Fruit fly (Drosophila melanogaster) whole organism, wandering third instar larva: ENCODE measurements around the gene CG33281.

ENCODE experiments used
- Abd-B ChIP-seq: fragments of >200 bp; optimal IDR thresholded peaks from 2 replicates; lab custom pipeline; 2017; ENCODE audit warnings: missing biosample characterization, missing genetic modification characterization
- CG32264 ChIP-seq: fragments of 200-800 bp; sonication (Bioruptor generic); optimal IDR thresholded peaks from 2 replicates; lab custom pipeline; 2016; ENCODE audit warnings: missing biosample characterization, missing genetic modification characterization
- CrebA ChIP-seq: fragments of 200-800 bp; sonication (Bioruptor generic); optimal IDR thresholded peaks from 2 replicates; lab custom pipeline; 2016; ENCODE audit warnings: missing biosample characterization, mild to moderate bottlenecking, missing genetic modification characterization, borderline replicate concordance
- Dfd ChIP-seq: fragments of >200 bp; optimal IDR thresholded peaks from 2 replicates; lab custom pipeline; 2017; ENCODE audit warnings: missing biosample characterization, missing genetic modification characterization
- Dif ChIP-seq: fragments of 200-275, 200-300 bp; sonication (Bioruptor generic); optimal IDR thresholded peaks from 2 replicates; lab custom pipeline; 2018; ENCODE audit warnings: missing biosample characterization, missing genetic modification characterization; ENCODE audit not compliant: partially characterized antibody
- GATAd ChIP-seq: sonication (Bioruptor generic); optimal IDR thresholded peaks from 2 replicates; lab custom pipeline; 2016; ENCODE audit warnings: missing biosample characterization, missing genetic modification characterization
- HLH106 ChIP-seq: fragments of 200-800 bp; optimal IDR thresholded peaks from 3 replicates; lab custom pipeline; 2019; ENCODE audit warnings: missing biosample characterization, mild to moderate bottlenecking, missing genetic modification characterization, moderate library complexity
- Hnf4 ChIP-seq: fragments of 200-800 bp; sonication (Bioruptor generic); optimal IDR thresholded peaks from 2 replicates; lab custom pipeline; 2016; ENCODE audit warnings: missing biosample characterization, mild to moderate bottlenecking, missing genetic modification characterization
- Hr78 ChIP-seq: fragments of >200 bp; optimal IDR thresholded peaks from 2 replicates; lab custom pipeline; 2017; ENCODE audit warnings: missing biosample characterization, missing genetic modification characterization
- Hr83 ChIP-seq: fragments of 200-300 bp; sonication (Bioruptor generic); optimal IDR thresholded peaks from 2 replicates; lab custom pipeline; 2016; ENCODE audit warnings: missing biosample characterization, mild to moderate bottlenecking, missing genetic modification characterization, moderate library complexity; ENCODE audit not compliant: poor library complexity, severe bottlenecking
- Jra ChIP-seq: sonication (Bioruptor generic); optimal IDR thresholded peaks from 2 replicates; lab custom pipeline; 2016; ENCODE audit warnings: missing biosample characterization, missing genetic modification characterization
- Mio ChIP-seq: sonication (Bioruptor generic); optimal IDR thresholded peaks from 2 replicates; lab custom pipeline; 2016; ENCODE audit warnings: missing biosample characterization, missing genetic modification characterization
- Myc ChIP-seq: fragments of >200 bp; optimal IDR thresholded peaks from 2 replicates; lab custom pipeline; 2017
- N ChIP-seq: fragments of >200 bp; optimal IDR thresholded peaks from 2 replicates; lab custom pipeline; 2018; ENCODE audit warnings: missing biosample characterization, missing external identifiers, missing genetic modification characterization
- Rel ChIP-seq, 2 experiments: fragments of 200-800 bp; sonication (Bioruptor generic) in 1 of 2; optimal IDR thresholded peaks; 2 replicates in 1 of 2; 3 replicates in 1 of 2; lab custom pipeline; 2016 to 2019; ENCODE audit warnings: mild to moderate bottlenecking in 2 of 2, missing biosample characterization in 2 of 2, missing genetic modification characterization in 2 of 2, moderate library complexity in 1 of 2
- Sp1 ChIP-seq: fragments of 200-800 bp; sonication (Bioruptor generic); optimal IDR thresholded peaks from 3 replicates; lab custom pipeline; 2019; ENCODE audit warnings: missing biosample characterization, mild to moderate bottlenecking, missing genetic modification characterization, moderate library complexity
- br ChIP-seq: fragments of 200-800 bp; sonication (Bioruptor generic); optimal IDR thresholded peaks from 2 replicates; lab custom pipeline; 2016; ENCODE audit warnings: missing biosample characterization, missing genetic modification characterization
- dl ChIP-seq, 2 experiments: fragments of 175-275, 200-275 bp in 1 of 2; fragments of 200-275 bp in 1 of 2; sonication (Bioruptor generic); optimal IDR thresholded peaks; lab custom pipeline; 2018; ENCODE audit warnings: mild to moderate bottlenecking in 2 of 2, missing biosample characterization in 2 of 2, missing genetic modification characterization in 2 of 2, moderate library complexity in 2 of 2; ENCODE audit not compliant: partially characterized antibody in 2 of 2, insufficient read depth in 1 of 2
- dmrt93B ChIP-seq: fragments of 200-800 bp; sonication (Bioruptor generic); optimal IDR thresholded peaks from 2 replicates; lab custom pipeline; 2018; ENCODE audit warnings: missing biosample characterization, mild to moderate bottlenecking, missing genetic modification characterization
- ey ChIP-seq: fragments of 200-800 bp; sonication (Bioruptor generic); optimal IDR thresholded peaks from 2 replicates; lab custom pipeline; 2016; ENCODE audit warnings: missing biosample characterization, missing genetic modification characterization
- fru ChIP-seq: fragments of 200-800 bp; sonication (Bioruptor generic); optimal IDR thresholded peaks from 3 replicates; lab custom pipeline; 2016; ENCODE audit warnings: missing biosample characterization, mild to moderate bottlenecking, missing genetic modification characterization
- h ChIP-seq: fragments of 200-800 bp; sonication (Bioruptor generic); optimal IDR thresholded peaks from 3 replicates; lab custom pipeline; 2016; ENCODE audit warnings: missing biosample characterization, mild to moderate bottlenecking, missing genetic modification characterization
- jim ChIP-seq: fragments of 175-275, 200-325 bp; sonication (Bioruptor generic); optimal IDR thresholded peaks from 2 replicates; lab custom pipeline; 2016; ENCODE audit warnings: missing biosample characterization, mild to moderate bottlenecking, missing genetic modification characterization
- rgr ChIP-seq: fragments of 200-800 bp; sonication (Bioruptor generic); optimal IDR thresholded peaks from 3 replicates; lab custom pipeline; 2016; ENCODE audit warnings: missing biosample characterization, mild to moderate bottlenecking, missing genetic modification characterization
- sage ChIP-seq: fragments of 200-800 bp; sonication (Bioruptor generic); optimal IDR thresholded peaks from 2 replicates; lab custom pipeline; 2016; ENCODE audit warnings: missing biosample characterization, mild to moderate bottlenecking, missing genetic modification characterization
- sv ChIP-seq: fragments of 200-800 bp; sonication (Bioruptor generic); optimal IDR thresholded peaks from 3 replicates; lab custom pipeline; 2016; ENCODE audit warnings: missing biosample characterization, missing genetic modification characterization

The CG33281 gene

DNA sequence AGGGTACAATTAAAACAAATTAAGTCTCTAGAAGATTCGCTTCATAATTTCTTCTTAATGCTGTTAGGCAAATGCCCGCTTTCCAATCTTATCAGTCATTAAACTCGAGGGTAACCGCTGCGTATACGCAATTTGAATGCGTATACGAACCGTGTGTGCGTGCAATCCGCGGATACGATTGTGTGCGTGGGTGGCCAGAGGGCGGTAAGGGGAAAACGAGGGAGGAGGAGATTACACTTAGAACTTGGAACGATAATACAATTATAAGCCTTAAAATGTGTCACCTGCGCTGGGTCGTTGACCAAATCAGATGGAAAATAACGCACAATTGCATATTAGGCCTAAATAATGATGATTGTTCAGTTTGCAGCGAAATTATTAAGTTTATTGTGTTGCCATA is 31.8 kb downstream of the CG33281 start:
- TF ChIP-seq Sp1 (GFP tag; lab: Kevin White, UChicago) (no peak), Mio (GFP tag; lab: Kevin White, UChicago) (no peak), Hnf4 (GFP tag; lab: Kevin White, UChicago) (no peak), br (GFP tag; lab: Kevin White, UChicago) (no peak), Dfd (GFP tag; lab: Kevin White, UChicago) (no peak), rgr (no peak)

- TF ChIP-seq Rel (GFP tag; optimal IDR thresholded peaks at IDR 0.05; lab: Kevin White, UChicago) (peak; percentile 9), Rel (tag; optimal IDR thresholded peaks at IDR 0.05; lab: Kevin White, UChicago) (no peak), Hnf4 (GFP tag; lab: Kevin White, UChicago) (peak; percentile 41), rgr (peak; percentile 23), Dfd (GFP tag; lab: Kevin White, UChicago) (no peak), Mio (GFP tag; lab: Kevin White, UChicago) (no peak), Sp1 (GFP tag; lab: Kevin White, UChicago) (peak; percentile 25), CG32264 (GFP tag; lab: Kevin White, UChicago) (peak; percentile 7)
- TF ChIP-seq, all 38 proteins: peak for 5
These were observed 32.2 kb downstream of the CG33281 start for dm6 chr2L:3356193-3356645.

DNA sequence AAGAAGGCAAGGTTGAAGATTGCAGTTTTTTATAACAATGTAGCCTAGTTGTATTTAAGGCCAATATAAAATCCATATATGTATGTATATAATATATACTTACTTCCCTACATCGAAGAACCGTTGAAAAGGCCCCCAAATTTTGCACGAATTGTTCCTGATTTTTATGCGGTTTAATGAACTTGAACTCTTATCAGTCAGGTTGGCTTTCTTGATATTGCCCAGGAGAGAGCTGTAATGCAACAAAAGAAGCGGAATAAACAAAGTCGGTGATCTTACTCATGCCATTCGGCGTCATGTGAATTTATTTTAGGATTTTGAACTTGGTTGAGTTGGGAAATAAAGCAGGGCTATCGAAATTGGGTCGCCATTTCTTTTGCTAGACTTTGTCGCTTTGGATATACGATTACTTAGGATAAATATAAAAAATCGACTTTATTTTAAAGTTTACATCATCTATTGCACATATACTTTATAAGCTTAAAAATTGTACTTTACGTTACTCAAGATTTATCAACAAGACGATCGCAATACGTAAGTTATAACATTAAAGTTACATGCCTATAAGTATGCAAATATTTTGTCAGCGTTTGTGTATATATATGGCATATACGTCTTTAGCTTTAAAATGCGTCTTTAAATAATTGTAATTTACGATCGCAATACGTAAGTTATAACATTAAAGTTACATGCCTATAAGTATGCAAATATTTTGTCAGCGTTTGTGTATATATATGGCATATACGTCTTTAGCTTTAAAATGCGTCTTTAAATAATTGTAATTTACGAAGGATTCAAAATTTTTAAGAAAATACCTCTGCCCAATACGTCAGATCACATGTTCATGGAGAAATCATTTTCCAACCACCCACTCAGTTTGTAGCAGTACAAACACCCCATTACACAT is 33.0 kb downstream of the CG33281 start, which contains the start of gene CG8838:
CG8838 (plus strand) TSS at position 857 of the 907 bp plus-strand sequence.
- TF ChIP-seq N (GFP tag; lab: Kevin White, UChicago): no peak
- TF ChIP-seq Sp1 (GFP tag; lab: Kevin White, UChicago): no peak
- peak; percentile 53 for TF ChIP-seq Myc (lab: Kevin White, UChicago)
- no peak for TF ChIP-seq Rel (GFP tag; optimal IDR thresholded peaks at IDR 0.05; lab: Kevin White, UChicago)
- TF ChIP-seq Rel (tag; optimal IDR thresholded peaks at IDR 0.05; lab: Kevin White, UChicago): peak; percentile 64
- no peak for TF ChIP-seq Dif
- no peak for TF ChIP-seq rgr
- TF ChIP-seq sage (GFP tag; lab: Kevin White, UChicago): peak; percentile 26
- peak; percentile 35 for TF ChIP-seq CrebA

DNA sequence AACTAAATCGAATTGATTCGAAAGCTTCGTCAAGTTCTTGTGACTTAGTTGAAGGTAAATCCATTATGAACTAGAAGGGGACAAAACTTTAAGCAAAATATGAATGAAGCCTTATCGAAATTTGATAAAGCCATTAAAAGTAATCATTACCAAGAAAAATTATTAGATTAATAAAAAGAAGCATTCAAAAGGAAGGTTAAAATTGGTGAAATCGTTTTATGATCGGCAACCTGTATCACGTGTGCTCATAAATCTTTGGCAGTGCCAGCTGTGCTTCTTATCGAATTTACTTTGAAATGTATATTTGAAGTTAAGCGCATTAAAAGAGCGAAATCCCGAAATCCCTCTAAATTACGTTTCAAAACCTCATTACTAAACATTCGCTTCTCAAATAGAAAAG is 37.8 kb downstream of the CG33281 start:
- TF ChIP-seq dmrt93B: no peak
- TF ChIP-seq sv (GFP tag; lab: Kevin White, UChicago): no peak
- TF ChIP-seq Hnf4 (GFP tag; lab: Kevin White, UChicago): no peak
- no peak for TF ChIP-seq Dfd (GFP tag; lab: Kevin White, UChicago)
- TF ChIP-seq Hr83 (GFP tag; lab: Kevin White, UChicago): no peak
- no peak for TF ChIP-seq Mio (GFP tag; lab: Kevin White, UChicago)
- TF ChIP-seq Dif: no peak
- no peak for TF ChIP-seq sage (GFP tag; lab: Kevin White, UChicago)

dm6 chr2L:3366043-3366679 is 42.1 kb downstream of the CG33281 start:
- TF ChIP-seq Rel (GFP tag; optimal IDR thresholded peaks at IDR 0.05; lab: Kevin White, UChicago) (no peak), Rel (tag; optimal IDR thresholded peaks at IDR 0.05; lab: Kevin White, UChicago) (peak; percentile 1), Sp1 (GFP tag; lab: Kevin White, UChicago) (no peak), h (GFP tag; lab: Kevin White, UChicago) (peak; percentile 35)

- no peak for TF ChIP-seq sv (GFP tag; lab: Kevin White, UChicago)
- TF ChIP-seq Hr78: no peak
- TF ChIP-seq Sp1 (GFP tag; lab: Kevin White, UChicago): no peak
- no peak for TF ChIP-seq GATAd (GFP tag; lab: Kevin White, UChicago)
- TF ChIP-seq Hr83 (GFP tag; lab: Kevin White, UChicago): no peak
- no peak for TF ChIP-seq ey (GFP tag; lab: Kevin White, UChicago)
- TF ChIP-seq h (GFP tag; lab: Kevin White, UChicago): no peak
- no peak for TF ChIP-seq jim (GFP tag; lab: Kevin White, UChicago)
- no peak for TF ChIP-seq CrebA
- no peak for TF ChIP-seq Abd-B (GFP tag; lab: Kevin White, UChicago)
- no peak for TF ChIP-seq dl (GFP tag; optimal IDR thresholded peaks at IDR 0.05; lab: Kevin White, UChicago; ENCODE audit: insufficient read depth in 1 of 2, partially characterized antibody in 2 of 2)
- no peak for TF ChIP-seq fru (GFP tag; lab: Kevin White, UChicago)
- TF ChIP-seq Jra (GFP tag; lab: Kevin White, UChicago): no peak
- TF ChIP-seq Dif: no peak
- TF ChIP-seq HLH106: no peak
These were observed 44.4 kb downstream of the CG33281 start for dm6 chr2L:3368425-3368824.
